Worm (Caenorhabditis elegans): ENCODE results near the gene cank-26.
A peak's percentile ranks its signal among the peaks of the same experiment; 100 is the strongest.

The cank-26 gene

DNA sequence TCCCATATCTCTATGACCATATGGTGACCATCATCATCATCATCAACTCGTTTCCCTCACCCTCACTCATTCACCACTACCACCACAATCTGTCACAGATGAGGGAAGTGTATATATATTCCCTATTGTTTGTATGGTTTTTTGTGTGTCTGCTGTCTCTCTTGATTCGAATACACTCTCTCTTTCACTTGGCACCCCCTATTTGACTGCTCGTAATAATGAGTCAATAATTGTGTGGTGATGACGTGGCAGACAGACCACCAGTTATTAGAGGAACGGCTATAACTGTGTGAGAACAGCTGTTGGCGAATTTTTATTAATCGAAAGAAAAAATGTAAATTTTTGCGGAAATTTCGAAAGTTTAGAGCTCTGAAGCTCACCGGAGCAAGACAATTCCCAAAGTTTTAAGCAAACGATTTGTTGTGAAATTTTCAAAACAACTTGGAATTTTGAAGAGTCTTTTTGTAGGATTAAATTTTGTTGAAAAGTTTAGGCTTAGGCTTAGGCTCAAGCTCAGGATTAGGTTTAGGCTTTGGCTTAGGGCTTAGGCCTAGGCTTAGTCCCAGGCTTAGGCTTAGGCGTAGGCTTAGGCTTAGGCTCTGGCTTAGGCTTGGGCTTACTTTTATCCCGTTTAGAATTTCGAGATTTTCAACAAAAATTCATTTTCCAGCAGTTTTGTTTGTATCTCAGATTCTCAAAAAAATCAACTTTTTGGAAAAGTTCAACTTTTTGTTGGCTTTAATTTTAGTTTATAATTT is 17.2 kb downstream of the cank-26 start:
- TF ChIP-seq lir-3 (tag; optimal IDR thresholded peaks at IDR 0.05; ENCODE audit: poor library complexity) (no peak), unc-30 (tag; optimal IDR thresholded peaks at IDR 0.05) (no peak), nhr-85 (tag) (peak; percentile 1)

ce11 chrII:3956744-3957143 is 18.1 kb downstream of the cank-26 start:
- TF ChIP-seq unc-62 (GFP tag; optimal IDR thresholded peaks at IDR 0.05), result no peak
- TF ChIP-seq lin-14 (GFP tag; optimal IDR thresholded peaks at IDR 0.05), result peak; percentile 78
- peak; percentile 30 for TF ChIP-seq pag-3 (tag; optimal IDR thresholded peaks at IDR 0.05; ENCODE audit: borderline replicate concordance, insufficient read depth)
- TF ChIP-seq lin-35 (GFP tag; optimal IDR thresholded peaks at IDR 0.05), result no peak
- TF ChIP-seq unc-30 (tag; optimal IDR thresholded peaks at IDR 0.05), result no peak
- TF ChIP-seq mef-2 (tag; optimal IDR thresholded peaks at IDR 0.05), result no peak
- no peak for TF ChIP-seq fkh-8 (tag; optimal IDR thresholded peaks at IDR 0.05)
- TF ChIP-seq lir-3 (tag; optimal IDR thresholded peaks at IDR 0.05; ENCODE audit: poor library complexity), result no peak
- peak; percentile 20 for TF ChIP-seq snu-23 (GFP tag; optimal IDR thresholded peaks at IDR 0.05)
- peak; percentile 46 for TF ChIP-seq nhr-71 (tag; optimal IDR thresholded peaks at IDR 0.05)
- no peak for TF ChIP-seq ces-1 (GFP tag; optimal IDR thresholded peaks at IDR 0.05)
- TF ChIP-seq vab-15 (tag; optimal IDR thresholded peaks at IDR 0.05), result no peak
- no peak for TF ChIP-seq efl-1 (optimal IDR thresholded peaks at IDR 0.05)
- TF ChIP-seq efl-1 (GFP tag; optimal IDR thresholded peaks at IDR 0.05 in 1 of 2), result no peak
- no peak for TF ChIP-seq zip-4 (GFP tag; optimal IDR thresholded peaks at IDR 0.05)
- no peak for TF ChIP-seq hlh-4 (tag; optimal IDR thresholded peaks at IDR 0.05)
- no peak for TF ChIP-seq mab-9 (GFP tag; IDR thresholded peaks at IDR 0.05)
- peak; percentile 42 for TF ChIP-seq mep-1 (tag; optimal IDR thresholded peaks at IDR 0.05)
- no peak for TF ChIP-seq pax-3 (tag; optimal IDR thresholded peaks at IDR 0.05)
- TF ChIP-seq tbx-2 (tag; optimal IDR thresholded peaks at IDR 0.05), result no peak
- peak; percentile 37 to 43 for TF ChIP-seq lsy-2 (tag; optimal IDR thresholded peaks at IDR 0.05)
- TF ChIP-seq sptf-1 (tag; optimal IDR thresholded peaks at IDR 0.05), result no peak
- TF ChIP-seq dpl-1 (GFP tag; optimal IDR thresholded peaks at IDR 0.05), result no peak
- peak; percentile 41 for TF ChIP-seq irx-1 (tag; optimal IDR thresholded peaks at IDR 0.05)
- TF ChIP-seq lin-15B (tag; optimal IDR thresholded peaks at IDR 0.05), result no peak
- peak; percentile 34 for TF ChIP-seq rnt-1 (tag; optimal IDR thresholded peaks at IDR 0.05)
- TF ChIP-seq ama-1 (optimal IDR thresholded peaks at IDR 0.05), result no peak
- no peak for TF ChIP-seq aha-1 (tag; optimal IDR thresholded peaks at IDR 0.05)
- TF ChIP-seq pqm-1 (tag; optimal IDR thresholded peaks at IDR 0.05), result no peak
- no peak for TF ChIP-seq F16B12.6 (tag; optimal IDR thresholded peaks at IDR 0.05)
- TF ChIP-seq ztf-4 (tag; optimal IDR thresholded peaks at IDR 0.05), result peak; percentile 2
- no peak for TF ChIP-seq nhr-12 (tag; optimal IDR thresholded peaks at IDR 0.05)
- TF ChIP-seq ceh-88 (GFP tag; IDR thresholded peaks at IDR 0.05), result no peak
- no peak for TF ChIP-seq egl-27 (tag; optimal IDR thresholded peaks at IDR 0.05)
- TF ChIP-seq efl-3 (GFP tag; optimal IDR thresholded peaks at IDR 0.05), result no peak
- TF ChIP-seq tlp-1 (tag; optimal IDR thresholded peaks at IDR 0.05), result no peak
- no peak for TF ChIP-seq sup-37 (GFP tag; optimal IDR thresholded peaks at IDR 0.05)
- TF ChIP-seq nhr-85 (tag), result no peak
- TF ChIP-seq jun-1 (tag; optimal IDR thresholded peaks at IDR 0.05), result no peak
- no peak for TF ChIP-seq ztf-11 (tag; optimal IDR thresholded peaks at IDR 0.05)
- TF ChIP-seq ceh-82 (tag; optimal IDR thresholded peaks at IDR 0.05), result peak in 1 of 3 experiments; percentile 15
- TF ChIP-seq Y116A8C.19 (tag; optimal IDR thresholded peaks at IDR 0.05; ENCODE audit: borderline replicate concordance), result no peak
- TF ChIP-seq nhr-47 (tag; optimal IDR thresholded peaks at IDR 0.05), result no peak
- TF ChIP-seq dsc-1 (tag; optimal IDR thresholded peaks at IDR 0.05), result peak; percentile 32
- no peak for TF ChIP-seq nhr-28 (tag; optimal IDR thresholded peaks at IDR 0.05)
- no peak for TF ChIP-seq nhr-84 (tag; optimal IDR thresholded peaks at IDR 0.05)
- TF ChIP-seq C16A3.4 (tag; optimal IDR thresholded peaks at IDR 0.05), result no peak
- TF ChIP-seq fkh-10 (GFP tag; optimal IDR thresholded peaks at IDR 0.05), result no peak
- no peak for TF ChIP-seq C34B4.2 (tag; optimal IDR thresholded peaks at IDR 0.05)
- no peak for TF ChIP-seq elt-2 (tag; optimal IDR thresholded peaks at IDR 0.05)
